Worm (Caenorhabditis elegans): Measurements from ENCODE around the gene scl-9.
A peak's percentile ranks its signal among the peaks of the same experiment; 100 is the strongest.

Gene scl-9

DNA sequence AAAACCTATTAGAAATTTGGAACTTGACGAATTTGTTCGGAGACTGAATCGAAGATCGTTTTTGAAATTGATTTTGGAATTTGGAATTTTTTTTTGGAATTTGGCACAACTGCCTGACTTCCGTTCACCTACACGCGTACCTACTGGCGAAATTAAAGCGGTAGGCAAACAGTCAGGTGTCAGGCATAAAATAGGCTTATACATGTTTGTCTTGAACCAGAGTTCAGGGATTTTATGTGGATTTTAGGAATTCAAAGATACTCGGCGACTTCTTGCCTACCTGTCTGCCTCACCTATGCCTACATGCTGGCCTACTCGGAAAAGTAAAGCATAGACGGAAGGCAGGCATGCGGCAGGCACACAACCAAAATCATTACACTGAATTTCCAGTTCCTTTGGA is 31.4 kb downstream of the scl-9 start:
- TF ChIP-seq lin-14 (GFP tag; optimal IDR thresholded peaks at IDR 0.05) = no peak
- no peak for TF ChIP-seq elt-2 (tag; optimal IDR thresholded peaks at IDR 0.05)
- TF ChIP-seq dpl-1 (GFP tag; optimal IDR thresholded peaks at IDR 0.05) = no peak
- TF ChIP-seq hlh-4 (tag; optimal IDR thresholded peaks at IDR 0.05) = no peak
- TF ChIP-seq lir-3 (tag; optimal IDR thresholded peaks at IDR 0.05; ENCODE audit: poor library complexity) = no peak
- no peak for TF ChIP-seq zag-1 (tag; optimal IDR thresholded peaks at IDR 0.05)
- no peak for TF ChIP-seq sox-4 (tag; optimal IDR thresholded peaks at IDR 0.05)
- TF ChIP-seq nhr-12 (tag; optimal IDR thresholded peaks at IDR 0.05) = no peak

DNA sequence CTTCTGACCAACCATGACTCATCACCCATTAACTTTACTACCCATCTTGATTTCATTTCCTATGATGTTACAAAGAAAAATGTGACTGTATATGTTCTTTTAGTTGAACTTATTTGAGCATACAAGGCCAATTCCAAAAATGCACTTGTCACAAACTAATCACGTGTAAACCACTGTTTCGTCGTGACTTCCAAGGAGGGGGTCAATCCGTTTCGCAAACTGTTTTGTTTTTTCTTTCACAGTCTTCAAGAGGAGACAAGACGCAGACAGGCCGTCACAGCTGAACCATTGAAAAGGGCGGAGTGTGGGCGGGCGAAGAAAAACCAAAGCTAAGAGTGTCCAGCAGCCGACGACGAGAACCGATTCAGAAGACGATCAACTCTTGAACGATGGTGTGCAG is 32.2 kb downstream of the scl-9 start, which contains the start of gene C39E9.8:
Gene C39E9.8, plus strand, starts transcription at position 328 of the 400 bp plus-strand sequence.
- no peak for TF ChIP-seq efl-1 (optimal IDR thresholded peaks at IDR 0.05)
- TF ChIP-seq efl-1 (GFP tag; optimal IDR thresholded peaks at IDR 0.05 in 1 of 2) = no peak
- TF ChIP-seq nhr-28 (tag; optimal IDR thresholded peaks at IDR 0.05) = no peak
- TF ChIP-seq fos-1 (tag; optimal IDR thresholded peaks at IDR 0.05) = no peak
- TF ChIP-seq lin-35 (GFP tag; optimal IDR thresholded peaks at IDR 0.05) = peak in 1 of 2 experiments; percentile 63
- TF ChIP-seq snu-23 (GFP tag; optimal IDR thresholded peaks at IDR 0.05) = peak; percentile 25
- peak in 1 of 6 experiments; percentile 43 for TF ChIP-seq elt-3 (tag; optimal IDR thresholded peaks at IDR 0.05)
- TF ChIP-seq blmp-1 (tag; optimal IDR thresholded peaks at IDR 0.05) = peak; percentile 5
- TF ChIP-seq unc-98 (GFP tag; IDR thresholded peaks at IDR 0.05) = no peak
- peak; percentile 60 for TF ChIP-seq nhr-20 (tag; optimal IDR thresholded peaks at IDR 0.05)
- peak; percentile 24 for TF ChIP-seq jun-1 (tag; optimal IDR thresholded peaks at IDR 0.05)
- TF ChIP-seq lin-14 (GFP tag; optimal IDR thresholded peaks at IDR 0.05) = peak; percentile 70
- peak; percentile 35 for TF ChIP-seq nhr-19 (GFP tag; conservative IDR thresholded peaks at IDR 0.05)
- peak in 1 of 2 experiments; percentile 18 for TF ChIP-seq mdl-1 (tag; optimal IDR thresholded peaks at IDR 0.05)
- peak; percentile 23; the same call in 1 of the 2 replicates for TF ChIP-seq grh-1 (GFP tag; IDR thresholded peaks at IDR 0.05)
- no peak for TF ChIP-seq egl-13 (tag; optimal IDR thresholded peaks at IDR 0.05)
- TF ChIP-seq ces-1 (GFP tag; optimal IDR thresholded peaks at IDR 0.05) = no peak
- peak; percentile 89 for TF ChIP-seq nhr-85 (tag)
- peak; percentile 43 for TF ChIP-seq nhr-90 (tag; optimal IDR thresholded peaks at IDR 0.05; ENCODE audit: poor library complexity)
- peak; percentile 62 for TF ChIP-seq nhr-71 (tag; optimal IDR thresholded peaks at IDR 0.05)
- TF ChIP-seq rnt-1 (tag; optimal IDR thresholded peaks at IDR 0.05) = no peak

- TF ChIP-seq unc-62 (GFP tag; optimal IDR thresholded peaks at IDR 0.05) (no peak), nhr-11 (tag; optimal IDR thresholded peaks at IDR 0.05) (peak; percentile 9), hlh-17 (GFP tag; optimal IDR thresholded peaks at IDR 0.05; ENCODE audit: borderline replicate concordance) (no peak), ceh-82 (tag; optimal IDR thresholded peaks at IDR 0.05) (no peak), unc-86 (tag; optimal IDR thresholded peaks at IDR 0.05) (no peak), egl-13 (tag; optimal IDR thresholded peaks at IDR 0.05) (no peak), lin-39 (tag; optimal IDR thresholded peaks at IDR 0.05) (no peak), ceh-90 (tag; optimal IDR thresholded peaks at IDR 0.05) (no peak), sox-4 (tag; optimal IDR thresholded peaks at IDR 0.05) (no peak), ces-1 (GFP tag; optimal IDR thresholded peaks at IDR 0.05) (no peak), fkh-10 (GFP tag; optimal IDR thresholded peaks at IDR 0.05) (no peak), tlp-1 (tag; optimal IDR thresholded peaks at IDR 0.05) (no peak), grh-1 (GFP tag; IDR thresholded peaks at IDR 0.05) (0 out of 2 replicates have a peak, but pooled peaks have one; percentile 7), unc-30 (tag; optimal IDR thresholded peaks at IDR 0.05) (no peak), ets-5 (GFP tag; IDR thresholded peaks at IDR 0.05) (no peak), elt-2 (tag; optimal IDR thresholded peaks at IDR 0.05) (no peak), lsy-2 (tag; optimal IDR thresholded peaks at IDR 0.05) (no peak), lin-13 (GFP tag; optimal IDR thresholded peaks at IDR 0.05) (no peak), nhr-20 (tag; optimal IDR thresholded peaks at IDR 0.05) (peak; percentile 47), nhr-84 (tag; optimal IDR thresholded peaks at IDR 0.05) (no peak), nhr-77 (tag; optimal IDR thresholded peaks at IDR 0.05) (no peak), nhr-85 (tag) (peak; percentile 95), hpl-2 (GFP tag; optimal IDR thresholded peaks at IDR 0.05) (no peak), zag-1 (tag; optimal IDR thresholded peaks at IDR 0.05) (no peak), dpl-1 (GFP tag; optimal IDR thresholded peaks at IDR 0.05) (no peak), zip-4 (GFP tag; optimal IDR thresholded peaks at IDR 0.05) (no peak), alr-1 (tag; optimal IDR thresholded peaks at IDR 0.05; ENCODE audit: borderline replicate concordance) (no peak), nhr-19 (GFP tag; conservative IDR thresholded peaks at IDR 0.05) (peak; percentile 40; the same call in 1 of the 2 replicates), dsc-1 (tag; optimal IDR thresholded peaks at IDR 0.05) (no peak), ceh-63 (GFP tag; optimal IDR thresholded peaks at IDR 0.05) (no peak), nhr-71 (tag; optimal IDR thresholded peaks at IDR 0.05) (peak; percentile 59)
These were observed 33.2 kb downstream of the scl-9 start for ce11 chrIV:13080185-13080584.

All from whole organism, L1 larva.